Fruit fly (Drosophila melanogaster): Measurements from ENCODE around the gene CG7409.

DNA sequence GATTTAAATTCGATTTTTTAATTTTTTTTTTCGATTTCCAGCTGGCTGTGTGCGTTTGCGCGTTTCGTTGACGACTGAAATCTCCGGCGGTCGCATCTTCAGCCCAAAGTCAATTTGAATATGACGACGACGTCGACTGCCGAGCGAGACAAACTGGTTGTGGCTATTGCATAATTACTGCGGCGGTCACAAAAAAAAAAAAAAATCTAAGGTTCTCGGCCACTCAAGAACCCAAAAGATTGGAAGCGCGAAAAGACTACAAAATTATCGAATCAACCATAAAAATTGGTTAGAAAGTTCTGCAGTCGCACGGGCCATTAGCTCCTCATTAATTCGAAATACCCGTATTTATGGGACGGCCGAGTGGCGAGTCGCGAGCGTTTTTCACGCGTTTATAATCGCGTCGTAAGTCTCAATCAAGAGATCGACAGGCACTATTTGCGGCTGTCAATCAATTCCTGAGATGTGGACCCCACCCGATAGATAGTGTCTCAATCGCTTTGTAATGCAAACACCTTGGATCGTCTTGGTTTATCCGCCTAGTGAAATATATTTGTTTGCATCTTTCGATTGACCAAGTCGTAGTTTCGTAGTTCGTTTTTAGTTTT is 22.0 kb upstream of the CG7409 start, which contains the start of gene CG8492:
- TF ChIP-seq Dfd (GFP tag; optimal IDR thresholded peaks at IDR 0.05) (no peak), Rel (GFP tag; optimal IDR thresholded peaks at IDR 0.05) (no peak), Rel (tag; optimal IDR thresholded peaks at IDR 0.05) (no peak), fru (GFP tag; optimal IDR thresholded peaks at IDR 0.05) (no peak), dsf (GFP tag; optimal IDR thresholded peaks at IDR 0.05; ENCODE audit: borderline replicate concordance) (no peak), Myc (optimal IDR thresholded peaks at IDR 0.05) (peak; percentile 37), pan (optimal IDR thresholded peaks at IDR 0.05) (no peak), h (GFP tag; optimal IDR thresholded peaks at IDR 0.05) (no peak), usp (GFP tag; optimal IDR thresholded peaks at IDR 0.05) (no peak), br (GFP tag; optimal IDR thresholded peaks at IDR 0.05) (no peak), Jra (GFP tag; optimal IDR thresholded peaks at IDR 0.05) (no peak), Hr78 (GFP tag; optimal IDR thresholded peaks at IDR 0.05) (no peak)
